Fruit fly (Drosophila melanogaster) whole organism, embryonic: ENCODE measurements around the gene CG10996.

Experiments used
- Atf3 ChIP-seq: fragments of 200-800 bp; sonication (Bioruptor generic); optimal IDR thresholded peaks from 3 replicates; lab custom pipeline; 2016; ENCODE audit warnings: missing biosample characterization, missing genetic modification characterization
- B-H1 ChIP-seq: fragments of 200-800 bp; sonication (Bioruptor generic); IDR thresholded peaks from 3 replicates; pipeline ENCODE4 v1.3.6; 2022; ENCODE audit warnings: missing biosample characterization, missing genetic modification characterization
- CG11247 ChIP-seq: fragments of 200-800 bp; sonication (Bioruptor generic); IDR thresholded peaks from 2 replicates; pipeline ENCODE4 v1.3.6; 2022; ENCODE audit warnings: missing biosample characterization, missing genetic modification characterization
- CG12071 ChIP-seq: fragments of 200-800 bp; sonication (Bioruptor generic); optimal IDR thresholded peaks from 3 replicates; lab custom pipeline; 2018; ENCODE audit warnings: missing biosample characterization, mild to moderate bottlenecking, missing genetic modification characterization
- CG12219 ChIP-seq: fragments of 200-800 bp; sonication (Bioruptor generic); optimal IDR thresholded peaks from 3 replicates; lab custom pipeline; 2018; ENCODE audit warnings: missing biosample characterization, mild to moderate bottlenecking, missing genetic modification characterization
- CG14860 ChIP-seq: fragments of 200-800 bp; sonication (Bioruptor generic); IDR thresholded peaks from 3 replicates; pipeline ENCODE4 v1.3.6; 2022; ENCODE audit warnings: missing biosample characterization, missing genetic modification characterization; ENCODE audit not compliant: partially characterized antibody
- CG16779 ChIP-seq: fragments of 200-800 bp; sonication (Bioruptor generic); IDR thresholded peaks from 2 replicates; pipeline ENCODE4 v1.3.6; 2022; ENCODE audit warnings: missing biosample characterization, missing genetic modification characterization
- CG17612 ChIP-seq: fragments of 200-800 bp; sonication (Bioruptor generic); IDR thresholded peaks from 2 replicates; pipeline ENCODE4 v1.3.6; 2022; ENCODE audit warnings: missing biosample characterization, missing genetic modification characterization
- CG1832 ChIP-seq: fragments of 200-800 bp; sonication (Bioruptor generic); optimal IDR thresholded peaks from 2 replicates; lab custom pipeline; 2017; ENCODE audit warnings: missing biosample characterization, mild to moderate bottlenecking, missing genetic modification characterization, inconsistent platforms
- CG18599 ChIP-seq: fragments of 200-800 bp; sonication (Bioruptor generic); optimal IDR thresholded peaks from 3 replicates; lab custom pipeline; 2017; ENCODE audit warnings: missing biosample characterization, missing genetic modification characterization, mild to moderate bottlenecking, moderate library complexity, missing genetic modification reagents
- CG2712 ChIP-seq: fragments of 200-800 bp; optimal IDR thresholded peaks from 3 replicates; lab custom pipeline; 2019; ENCODE audit warnings: missing biosample characterization, mild to moderate bottlenecking, missing genetic modification characterization, moderate library complexity
- CG31388 ChIP-seq: fragments of 200-800 bp; sonication (Bioruptor generic); optimal IDR thresholded peaks from 2 replicates; lab custom pipeline; 2016; ENCODE audit warnings: missing biosample characterization, missing genetic modification characterization
- CG42726 ChIP-seq: fragments of 200-800 bp; sonication (Bioruptor generic); IDR thresholded peaks from 2 replicates; pipeline ENCODE4 v1.3.6; 2022; ENCODE audit warnings: missing biosample characterization, missing genetic modification characterization; ENCODE audit not compliant: partially characterized antibody
- CG43689 ChIP-seq: fragments of 200-800 bp; sonication (Bioruptor generic); IDR thresholded peaks from 2 replicates; pipeline ENCODE4 v1.3.6; 2022; ENCODE audit warnings: missing biosample characterization, missing genetic modification characterization
- CG6813 ChIP-seq: fragments of 200-800 bp; sonication (Bioruptor generic); optimal IDR thresholded peaks from 2 replicates; lab custom pipeline; 2017; ENCODE audit warnings: missing biosample characterization, missing genetic modification characterization, mild to moderate bottlenecking, moderate library complexity, missing genetic modification reagents
- CG7357 ChIP-seq: fragments of 200-800 bp; sonication (Bioruptor generic); IDR thresholded peaks from 3 replicates; pipeline ENCODE4 v1.3.6; 2022; ENCODE audit warnings: missing biosample characterization, missing genetic modification characterization
- CG7987 ChIP-seq: fragments of 200-800 bp; sonication (Bioruptor generic); optimal IDR thresholded peaks from 2 replicates; lab custom pipeline; 2018; ENCODE audit warnings: missing biosample characterization, mild to moderate bottlenecking, missing genetic modification characterization, moderate library complexity
- CG8388 ChIP-seq: fragments of 200-800 bp; sonication (Bioruptor generic); optimal IDR thresholded peaks from 2 replicates; lab custom pipeline; 2019; ENCODE audit warnings: missing biosample characterization, mild to moderate bottlenecking, missing genetic modification characterization, moderate library complexity
- CkIIα-i1 ChIP-seq: fragments of 200-800 bp; sonication (Bioruptor generic); IDR thresholded peaks from 2 replicates; pipeline ENCODE4 v1.3.6; 2022; ENCODE audit warnings: missing biosample characterization, missing genetic modification characterization
- Dbx ChIP-seq: fragments of 200-800 bp; sonication (Bioruptor generic); IDR thresholded peaks from 3 replicates; pipeline ENCODE4 v1.3.6; 2022; ENCODE audit warnings: missing biosample characterization, missing genetic modification characterization
- Dip2 ChIP-seq: fragments of 200-800 bp; sonication (Bioruptor generic); IDR thresholded peaks from 2 replicates; pipeline ENCODE4 v1.3.6; 2022; ENCODE audit warnings: missing biosample characterization, missing genetic modification characterization
- GATAe ChIP-seq: fragments of 200-800 bp; sonication (Bioruptor generic); conservative IDR thresholded peaks from 2 replicates; pipeline ENCODE4 v1.3.6; 2022; ENCODE audit warnings: missing biosample characterization, missing genetic modification characterization
- H2.0 ChIP-seq: fragments of 200-800 bp; sonication (Bioruptor generic); IDR thresholded peaks from 2 replicates; pipeline ENCODE4 v1.3.6; 2022; ENCODE audit warnings: missing biosample characterization, missing genetic modification characterization
- HLH3B ChIP-seq: fragments of 200-800 bp; sonication (Bioruptor generic); IDR thresholded peaks from 2 replicates; pipeline ENCODE4 v1.3.6; 2022; ENCODE audit warnings: missing biosample characterization, missing genetic modification characterization
- NFAT ChIP-seq: fragments of 200-800 bp; sonication (Bioruptor generic); IDR thresholded peaks from 2 replicates; pipeline ENCODE4 v1.3.6; 2022; ENCODE audit warnings: missing biosample characterization, missing genetic modification characterization
- Neu2 ChIP-seq: fragments of 200-800 bp; sonication (Bioruptor generic); optimal IDR thresholded peaks from 3 replicates; lab custom pipeline; 2016; ENCODE audit warnings: missing biosample characterization, missing genetic modification characterization, borderline replicate concordance
- Nf-YB ChIP-seq: fragments of 200-800 bp; sonication (Bioruptor generic); optimal IDR thresholded peaks from 3 replicates; lab custom pipeline; 2019; ENCODE audit warnings: missing biosample characterization, mild to moderate bottlenecking, missing genetic modification characterization, moderate library complexity
- Rfx ChIP-seq: fragments of 200-800 bp; sonication (Bioruptor generic); IDR thresholded peaks from 2 replicates; pipeline ENCODE4 v1.3.6; 2022; ENCODE audit warnings: missing biosample characterization, missing genetic modification characterization
- Scr ChIP-seq: fragments of 200-800 bp; sonication (Bioruptor generic); IDR thresholded peaks from 2 replicates; pipeline ENCODE4 v1.3.6; 2022; ENCODE audit warnings: missing biosample characterization, missing genetic modification characterization; ENCODE audit not compliant: partially characterized antibody
- Sox102F ChIP-seq: fragments of 200-800 bp; sonication (Bioruptor generic); optimal IDR thresholded peaks from 2 replicates; lab custom pipeline; 2018; ENCODE audit warnings: missing biosample characterization, mild to moderate bottlenecking, missing genetic modification characterization, moderate library complexity
- Stat92E ChIP-seq, 3 experiments: fragments of >200 bp in 2 of 3; fragments of 200-800 bp in 1 of 3; sonication (Bioruptor generic) in 1 of 3; optimal IDR thresholded peaks; 2 replicates each; lab custom pipeline; 2017 to 2019; ENCODE audit warnings: missing biosample characterization in 3 of 3, missing genetic modification characterization in 3 of 3, mild to moderate bottlenecking in 1 of 3, moderate library complexity in 1 of 3
- Trl ChIP-seq, 3 experiments: fragments of >200 bp in 2 of 3; fragments of 200-800 bp in 1 of 3; sonication (Bioruptor generic) in 1 of 3; optimal IDR thresholded peaks; 2 replicates in 1 of 3; 3 replicates in 2 of 3; lab custom pipeline; 2016 to 2017; ENCODE audit warnings: missing biosample characterization in 1 of 3, missing genetic modification characterization in 1 of 3
- Usf ChIP-seq: fragments of 200-800 bp; sonication (Bioruptor generic); optimal IDR thresholded peaks from 2 replicates; lab custom pipeline; 2017; ENCODE audit warnings: missing genotype, missing biosample characterization, missing genetic modification characterization
- ase ChIP-seq: fragments of 200-800 bp; sonication (Bioruptor generic); IDR thresholded peaks from 3 replicates; pipeline ENCODE4 v1.3.6; 2022; ENCODE audit warnings: missing biosample characterization, missing genetic modification characterization
- br ChIP-seq: fragments of >200 bp; optimal IDR thresholded peaks from 2 replicates; lab custom pipeline; 2017
- chif ChIP-seq, 2 experiments: fragments of 200-800 bp; sonication (Bioruptor generic); optimal IDR thresholded peaks; 3 replicates each; lab custom pipeline; 2016; ENCODE audit warnings: missing biosample characterization in 2 of 2, missing genetic modification characterization in 2 of 2
- chm ChIP-seq: fragments of 200-800 bp; sonication (Bioruptor generic); IDR thresholded peaks from 2 replicates; pipeline ENCODE4 v1.3.6; 2022; ENCODE audit warnings: missing biosample characterization, missing genetic modification characterization
- dati ChIP-seq: fragments of 200-800 bp; sonication (Bioruptor generic); IDR thresholded peaks from 2 replicates; pipeline ENCODE4 v1.3.6; 2022; ENCODE audit warnings: missing biosample characterization, missing genetic modification characterization
- ems ChIP-seq: fragments of 200-800 bp; sonication (Bioruptor generic); optimal IDR thresholded peaks from 3 replicates; lab custom pipeline; 2016; ENCODE audit warnings: missing biosample characterization, missing genetic modification characterization
- gsb ChIP-seq: fragments of 200-800 bp; sonication (Bioruptor generic); IDR thresholded peaks from 2 replicates; pipeline ENCODE4 v1.3.6; 2022; ENCODE audit warnings: missing biosample characterization, missing genetic modification characterization
- maf-S ChIP-seq: fragments of 200-800 bp; sonication (Bioruptor generic); optimal IDR thresholded peaks from 2 replicates; lab custom pipeline; 2016; ENCODE audit warnings: missing biosample characterization, missing genetic modification characterization
- oc ChIP-seq: fragments of 200-800 bp; sonication (Bioruptor generic); optimal IDR thresholded peaks from 2 replicates; lab custom pipeline; 2018; ENCODE audit warnings: missing biosample characterization, mild to moderate bottlenecking, missing genetic modification characterization, moderate library complexity
- org-1 ChIP-seq: fragments of 200-800 bp; sonication (Bioruptor generic); optimal IDR thresholded peaks from 2 replicates; lab custom pipeline; 2017; ENCODE audit warnings: missing biosample characterization, missing genetic modification characterization
- pho ChIP-seq: fragments of 200-800 bp; sonication (Bioruptor generic); optimal IDR thresholded peaks from 2 replicates; lab custom pipeline; 2016; ENCODE audit warnings: missing biosample characterization, missing genetic modification characterization
- pros ChIP-seq: fragments of 200-800 bp; sonication (Bioruptor generic); optimal IDR thresholded peaks from 3 replicates; lab custom pipeline; 2019; ENCODE audit warnings: missing biosample characterization, mild to moderate bottlenecking, missing genetic modification characterization, moderate library complexity
- scrt ChIP-seq: fragments of 200-800 bp; sonication (Bioruptor generic); optimal IDR thresholded peaks from 2 replicates; lab custom pipeline; 2018; ENCODE audit warnings: missing biosample characterization, mild to moderate bottlenecking, missing genetic modification characterization, moderate library complexity
- tin ChIP-seq: fragments of 200-800 bp; sonication (Bioruptor generic); optimal IDR thresholded peaks from 3 replicates; lab custom pipeline; 2016; ENCODE audit warnings: missing biosample characterization, missing genetic modification characterization
- vnd ChIP-seq: fragments of 200-800 bp; sonication (Bioruptor generic); IDR thresholded peaks from 3 replicates; pipeline ENCODE4 v1.3.6; 2022; ENCODE audit warnings: missing biosample characterization, missing genetic modification characterization; ENCODE audit not compliant: partially characterized antibody
- zen2 ChIP-seq: fragments of 200-800 bp; sonication (Bioruptor generic); IDR thresholded peaks from 3 replicates; pipeline ENCODE4 v1.3.6; 2022; ENCODE audit warnings: missing biosample characterization, missing genetic modification characterization; ENCODE audit not compliant: partially characterized antibody

CG10996 gene

dm6 chrX:13821775-13822493 is 24.5 kb upstream of the CG10996 start, which contains the start of gene Clic (continued):
- no peak for TF ChIP-seq Dip2
- TF ChIP-seq Usf (GFP tag; lab: Kevin White, UChicago) = no peak
- TF ChIP-seq Rfx (GFP tag; lab: Robert Waterston, UW) = peak; percentile 36; the same call in 1 of the 2 replicates
- TF ChIP-seq Sox102F = no peak
- no peak for TF ChIP-seq org-1 (GFP tag; lab: Kevin White, UChicago)
- peak; percentile 30 for TF ChIP-seq CG12071
- peak; percentile 15; the same call in 1 of the 2 replicates for TF ChIP-seq Scr (GFP tag; lab: Robert Waterston, UW)
- TF ChIP-seq H2.0 (GFP tag; lab: Robert Waterston, UW) = no peak
- peak; percentile 52 for TF ChIP-seq CG2712
- TF ChIP-seq oc = no peak
- no peak for TF ChIP-seq CkIIα-i1 (GFP tag; lab: Robert Waterston, UW)
- no peak for TF ChIP-seq CG8388 (GFP tag; lab: Kevin White, UChicago)
- no peak for TF ChIP-seq CG7357 (GFP tag; lab: Robert Waterston, UW)
- no peak for TF ChIP-seq CG18599
- peak; percentile 55; the same call in 1 of the 2 replicates for TF ChIP-seq NFAT (GFP tag; lab: Robert Waterston, UW)
- no peak for TF ChIP-seq CG17612 (GFP tag; lab: Robert Waterston, UW)
- TF ChIP-seq dati (GFP tag; lab: Robert Waterston, UW) = no peak
- TF ChIP-seq CG11247 (GFP tag; lab: Robert Waterston, UW) = peak; percentile 9; the same call in 1 of the 2 replicates
- no peak; the same call in 2 of the 3 replicates for TF ChIP-seq B-H1 (GFP tag; lab: Robert Waterston, UW)
- no peak for TF ChIP-seq Stat92E (GFP tag; optimal IDR thresholded peaks at IDR 0.05; lab: Kevin White, UChicago)
- TF ChIP-seq chm = peak; percentile 86
- no peak for TF ChIP-seq CG14860
- no peak for TF ChIP-seq Nf-YB (GFP tag; lab: Kevin White, UChicago)
- TF ChIP-seq chif (GFP tag; optimal IDR thresholded peaks at IDR 0.05; lab: Kevin White, UChicago) = no peak
- TF ChIP-seq scrt (GFP tag; lab: Kevin White, UChicago) = no peak
- TF ChIP-seq CG6813 (GFP tag; lab: Kevin White, UChicago) = peak; percentile 20
- TF ChIP-seq zen2 (GFP tag; lab: Robert Waterston, UW) = no peak
- TF ChIP-seq CG12219 (GFP tag; lab: Kevin White, UChicago) = no peak
- TF ChIP-seq Atf3 (GFP tag; lab: Kevin White, UChicago) = no peak
- TF ChIP-seq HLH3B (GFP tag; lab: Robert Waterston, UW) = peak; percentile 15; the same call in 1 of the 2 replicates
- no peak for TF ChIP-seq CG1832 (GFP tag; lab: Kevin White, UChicago)
- no peak for TF ChIP-seq maf-S
- no peak for TF ChIP-seq GATAe (GFP tag; lab: Robert Waterston, UW)
- TF ChIP-seq gsb = no peak
- TF ChIP-seq CG16779 (GFP tag; lab: Robert Waterston, UW) = no peak
- no peak for TF ChIP-seq Trl (optimal IDR thresholded peaks at IDR 0.05; lab: Kevin White, UChicago)
- TF ChIP-seq Trl (GFP tag; optimal IDR thresholded peaks at IDR 0.05; lab: Kevin White, UChicago) = peak; percentile 17
- TF ChIP-seq tin (GFP tag; lab: Kevin White, UChicago) = no peak
- TF ChIP-seq Dbx = peak; percentile 61
- TF ChIP-seq CG7987 (GFP tag; lab: Kevin White, UChicago) = peak; percentile 71
- peak; percentile 20 for TF ChIP-seq ems
- TF ChIP-seq vnd (GFP tag; lab: Robert Waterston, UW) = no peak
- no peak for TF ChIP-seq br (lab: Kevin White, UChicago)
- no peak for TF ChIP-seq pros (GFP tag; lab: Kevin White, UChicago)
- no peak for TF ChIP-seq CG43689 (GFP tag; lab: Robert Waterston, UW)
- TF ChIP-seq ase (GFP tag; lab: Robert Waterston, UW) = no peak
- no peak for TF ChIP-seq pho (GFP tag; lab: Kevin White, UChicago)
- no peak for TF ChIP-seq CG31388 (GFP tag; lab: Kevin White, UChicago)
- no peak for TF ChIP-seq Neu2 (GFP tag; lab: Kevin White, UChicago)
- peak; percentile 62; the same call in 1 of the 2 replicates for TF ChIP-seq CG42726
